Worm (Caenorhabditis elegans): ENCODE results near the gene T11F8.5.
"Not testable (repeated sequence)": the region's sequence is repeated elsewhere in the genome, so short reads cannot be mapped to it uniquely, and the experiment has no call there.

Gene T11F8.5

ce11 chrIV:5482723-5483122, at the start of gene T11F8.5:
Gene T11F8.5, plus strand, starts transcription at chrIV:5483023.
- TF ChIP-seq tab-1 (GFP tag; IDR thresholded peaks at IDR 0.05), result no peak
- TF ChIP-seq ztf-29 (GFP tag; IDR thresholded peaks at IDR 0.05), result no peak
- TF ChIP-seq T22C8.4 (GFP tag; IDR thresholded peaks at IDR 0.05), result no peak
- TF ChIP-seq cog-1 (tag; optimal IDR thresholded peaks at IDR 0.05), result no peak
- TF ChIP-seq ref-1 (GFP tag; conservative IDR thresholded peaks at IDR 0.05), result no peak
- TF ChIP-seq med-1 (GFP tag; optimal IDR thresholded peaks at IDR 0.05; ENCODE audit: insufficient read depth), result no peak
- TF ChIP-seq flt-1 (GFP tag; IDR thresholded peaks at IDR 0.05), result no peak
- TF ChIP-seq ztf-23 (GFP tag; IDR thresholded peaks at IDR 0.05), result no peak
- no peak for TF ChIP-seq klf-2 (GFP tag; conservative IDR thresholded peaks at IDR 0.05)

DNA sequence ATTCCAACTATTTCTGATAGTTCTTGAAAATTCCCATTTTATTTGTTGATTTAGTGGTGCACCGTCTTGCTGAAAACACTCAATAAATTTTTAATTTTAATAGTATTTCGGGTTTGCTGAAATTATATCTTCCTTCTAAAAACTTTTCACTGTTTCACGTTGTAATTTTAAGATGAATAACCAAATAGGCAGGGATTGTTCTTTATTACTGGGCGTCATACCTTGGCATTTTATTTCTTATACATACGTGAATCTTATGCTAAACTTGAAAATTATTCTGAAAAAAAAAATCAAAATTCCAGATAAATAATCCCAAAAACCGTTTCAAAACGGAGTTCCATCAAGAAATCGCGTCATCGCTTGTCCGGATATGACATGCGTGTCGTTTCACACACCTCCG, 44.1 kb upstream of the T11F8.5 start, which contains the start of gene mgl-3:
Gene mgl-3 (plus strand): TSS at position 301 of the 400 bp plus-strand sequence.
- TF ChIP-seq tab-1 (GFP tag; IDR thresholded peaks at IDR 0.05) (no peak), cog-1 (tag; optimal IDR thresholded peaks at IDR 0.05) (no peak), med-1 (GFP tag; optimal IDR thresholded peaks at IDR 0.05; ENCODE audit: insufficient read depth) (no peak), T22C8.4 (GFP tag; IDR thresholded peaks at IDR 0.05) (no peak), klf-2 (GFP tag; conservative IDR thresholded peaks at IDR 0.05) (no peak), ztf-23 (GFP tag; IDR thresholded peaks at IDR 0.05) (no peak), ztf-29 (GFP tag; IDR thresholded peaks at IDR 0.05) (no peak), ref-1 (GFP tag; conservative IDR thresholded peaks at IDR 0.05) (no peak)

- TF ChIP-seq ref-1 (GFP tag; conservative IDR thresholded peaks at IDR 0.05), result no peak
- no peak for TF ChIP-seq ztf-23 (GFP tag; IDR thresholded peaks at IDR 0.05)
- TF ChIP-seq klf-2 (GFP tag; conservative IDR thresholded peaks at IDR 0.05), result no peak
- no peak for TF ChIP-seq med-1 (GFP tag; optimal IDR thresholded peaks at IDR 0.05; ENCODE audit: insufficient read depth)
- TF ChIP-seq ztf-29 (GFP tag; IDR thresholded peaks at IDR 0.05), result no peak
- no peak for TF ChIP-seq flt-1 (GFP tag; IDR thresholded peaks at IDR 0.05)
- no peak for TF ChIP-seq cog-1 (tag; optimal IDR thresholded peaks at IDR 0.05)
- no peak for TF ChIP-seq T22C8.4 (GFP tag; IDR thresholded peaks at IDR 0.05)
- TF ChIP-seq tab-1 (GFP tag; IDR thresholded peaks at IDR 0.05), result no peak
Observed at ce11 chrIV:5452667-5453066, 30.2 kb upstream of the T11F8.5 start, which contains the start of gene Y4C6A.4. Gene Y4C6A.4, plus strand, starts transcription at chrIV:5452967.

DNA sequence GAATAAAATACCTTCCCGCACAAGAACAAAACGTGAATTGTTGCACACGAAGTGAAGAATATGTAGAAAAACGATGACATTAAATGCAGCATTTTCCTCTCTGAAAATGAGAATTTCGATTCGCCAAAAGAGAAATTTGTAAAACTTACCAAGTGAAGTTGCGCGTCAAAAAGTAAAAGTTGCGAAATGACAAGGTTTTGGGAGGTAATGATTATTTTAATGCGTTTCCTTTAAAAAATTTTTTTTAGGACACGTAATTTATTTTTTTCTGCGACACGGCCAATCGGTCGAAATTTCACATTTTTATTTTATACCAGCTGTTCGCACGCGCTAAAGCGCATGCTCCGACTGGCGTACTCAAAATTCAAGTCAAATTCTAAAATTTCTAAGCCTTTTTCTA, 26.8 kb upstream of the T11F8.5 start, which contains the start of gene Y4C6A.3:
Gene Y4C6A.3 (minus strand): TSS at position 101 of the 400 bp plus-strand sequence.
- TF ChIP-seq tab-1 (GFP tag; IDR thresholded peaks at IDR 0.05); med-1 (GFP tag; optimal IDR thresholded peaks at IDR 0.05; ENCODE audit: insufficient read depth); klf-2 (GFP tag; conservative IDR thresholded peaks at IDR 0.05): not testable (repeated sequence)

DNA sequence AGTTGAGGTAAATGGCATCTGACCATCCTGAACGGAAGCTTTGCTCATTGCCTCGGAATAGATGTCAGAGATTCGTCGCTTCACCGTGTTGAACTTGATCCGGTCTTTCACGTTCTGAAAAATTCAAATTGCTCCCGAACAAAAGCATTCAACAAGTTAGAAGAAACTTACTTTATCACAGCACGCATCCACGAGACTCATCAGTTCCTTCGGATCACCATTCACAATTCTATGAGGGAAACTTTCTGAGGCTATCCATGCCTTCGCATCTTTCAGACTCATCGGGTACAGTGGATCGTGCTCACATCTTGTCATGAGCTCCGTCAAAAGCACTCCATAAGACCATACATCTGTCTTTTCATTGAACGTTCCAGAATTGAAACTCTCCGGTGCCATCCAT, 20.0 kb upstream of the T11F8.5 start:
- TF ChIP-seq med-1 (GFP tag; optimal IDR thresholded peaks at IDR 0.05; ENCODE audit: insufficient read depth) (no peak), flt-1 (GFP tag; IDR thresholded peaks at IDR 0.05) (no peak), klf-2 (GFP tag; conservative IDR thresholded peaks at IDR 0.05) (no peak), cog-1 (tag; optimal IDR thresholded peaks at IDR 0.05) (no peak), ref-1 (GFP tag; conservative IDR thresholded peaks at IDR 0.05) (no peak), T22C8.4 (GFP tag; IDR thresholded peaks at IDR 0.05) (no peak), tab-1 (GFP tag; IDR thresholded peaks at IDR 0.05) (no peak), ztf-23 (GFP tag; IDR thresholded peaks at IDR 0.05) (no peak), ztf-29 (GFP tag; IDR thresholded peaks at IDR 0.05) (no peak)

ce11 chrIV:5464403-5464802, 18.4 kb upstream of the T11F8.5 start, which contains the start of gene Y52D5A.2:
Gene Y52D5A.2, minus strand, starts transcription at chrIV:5464503.
- not testable (repeated sequence) for TF ChIP-seq ref-1 (GFP tag; conservative IDR thresholded peaks at IDR 0.05); cog-1 (tag; optimal IDR thresholded peaks at IDR 0.05); med-1 (GFP tag; optimal IDR thresholded peaks at IDR 0.05; ENCODE audit: insufficient read depth)

ce11 chrIV:5469739-5470138, 13.1 kb upstream of the T11F8.5 start, which contains the start of gene rme-2:
Gene rme-2, plus strand, starts transcription at chrIV:5470026.
- TF ChIP-seq T22C8.4 (GFP tag; IDR thresholded peaks at IDR 0.05) (no peak), tab-1 (GFP tag; IDR thresholded peaks at IDR 0.05) (no peak), ztf-23 (GFP tag; IDR thresholded peaks at IDR 0.05) (no peak), ref-1 (GFP tag; conservative IDR thresholded peaks at IDR 0.05) (no peak), med-1 (GFP tag; optimal IDR thresholded peaks at IDR 0.05; ENCODE audit: insufficient read depth) (no peak), cog-1 (tag; optimal IDR thresholded peaks at IDR 0.05) (no peak)

DNA sequence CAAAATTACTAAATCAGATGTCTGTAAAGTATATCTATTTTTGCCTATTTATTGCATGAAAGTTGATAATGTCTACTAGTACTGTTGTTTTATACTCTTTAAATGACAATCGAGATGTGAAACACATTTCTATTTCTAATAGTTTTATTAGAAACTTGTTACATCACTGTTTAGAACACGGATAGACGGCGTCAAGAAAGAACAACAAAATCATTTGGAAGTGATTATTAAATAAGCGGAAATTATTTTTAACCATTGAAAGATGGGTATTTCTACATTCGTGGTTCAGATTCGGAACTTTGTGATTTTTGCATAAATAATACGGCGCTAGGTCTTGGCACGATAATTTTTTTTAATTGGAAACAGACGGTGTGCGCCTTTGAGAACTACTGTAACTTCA, 9.7 kb upstream of the T11F8.5 start:
- TF ChIP-seq med-1 (GFP tag; optimal IDR thresholded peaks at IDR 0.05; ENCODE audit: insufficient read depth), result no peak
- no peak for TF ChIP-seq ztf-23 (GFP tag; IDR thresholded peaks at IDR 0.05)
- no peak for TF ChIP-seq ztf-29 (GFP tag; IDR thresholded peaks at IDR 0.05)
- no peak for TF ChIP-seq T22C8.4 (GFP tag; IDR thresholded peaks at IDR 0.05)
- TF ChIP-seq flt-1 (GFP tag; IDR thresholded peaks at IDR 0.05), result no peak
- TF ChIP-seq ref-1 (GFP tag; conservative IDR thresholded peaks at IDR 0.05), result no peak
- no peak for TF ChIP-seq cog-1 (tag; optimal IDR thresholded peaks at IDR 0.05)
- TF ChIP-seq tab-1 (GFP tag; IDR thresholded peaks at IDR 0.05), result no peak
- TF ChIP-seq klf-2 (GFP tag; conservative IDR thresholded peaks at IDR 0.05), result no peak

ce11 chrIV:5476468-5476867, 6.4 kb upstream of the T11F8.5 start, which contains the start of gene T11F8.4:
Gene T11F8.4, minus strand, starts transcription at chrIV:5476568.
- TF ChIP-seq klf-2 (GFP tag; conservative IDR thresholded peaks at IDR 0.05), result no peak
- no peak for TF ChIP-seq tab-1 (GFP tag; IDR thresholded peaks at IDR 0.05)
- no peak for TF ChIP-seq flt-1 (GFP tag; IDR thresholded peaks at IDR 0.05)
- TF ChIP-seq T22C8.4 (GFP tag; IDR thresholded peaks at IDR 0.05), result no peak
- TF ChIP-seq ztf-23 (GFP tag; IDR thresholded peaks at IDR 0.05), result no peak
- no peak for TF ChIP-seq ztf-29 (GFP tag; IDR thresholded peaks at IDR 0.05)
- TF ChIP-seq cog-1 (tag; optimal IDR thresholded peaks at IDR 0.05), result no peak
- no peak for TF ChIP-seq med-1 (GFP tag; optimal IDR thresholded peaks at IDR 0.05; ENCODE audit: insufficient read depth)
- TF ChIP-seq ref-1 (GFP tag; conservative IDR thresholded peaks at IDR 0.05), result no peak

DNA sequence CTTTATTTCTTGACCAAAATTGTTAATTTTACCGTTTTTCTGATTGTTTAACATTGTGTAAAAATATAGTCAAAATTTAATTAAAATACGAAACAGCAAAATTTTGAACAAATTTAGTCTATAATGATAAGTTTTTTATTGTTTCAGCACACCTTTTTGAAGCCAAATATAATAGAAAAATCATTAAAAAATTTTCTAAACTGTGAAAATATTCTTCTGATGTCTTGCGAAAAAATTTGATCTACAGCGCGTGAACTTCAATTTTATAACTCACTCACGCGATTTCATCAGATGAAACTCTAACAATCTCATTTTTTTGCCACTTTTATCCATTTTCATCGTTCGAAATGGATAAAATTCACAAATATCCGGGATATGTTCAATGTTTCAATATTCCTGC, 3.5 kb upstream of the T11F8.5 start, which contains the start of gene T11F8.1:
Gene T11F8.1 (plus strand): TSS at position 301 of the 400 bp plus-strand sequence.
- no peak for TF ChIP-seq med-1 (GFP tag; optimal IDR thresholded peaks at IDR 0.05; ENCODE audit: insufficient read depth)
- TF ChIP-seq cog-1 (tag; optimal IDR thresholded peaks at IDR 0.05), result no peak
- TF ChIP-seq ztf-29 (GFP tag; IDR thresholded peaks at IDR 0.05), result no peak
- no peak for TF ChIP-seq flt-1 (GFP tag; IDR thresholded peaks at IDR 0.05)
- TF ChIP-seq tab-1 (GFP tag; IDR thresholded peaks at IDR 0.05), result no peak
- no peak for TF ChIP-seq ztf-23 (GFP tag; IDR thresholded peaks at IDR 0.05)
- TF ChIP-seq ref-1 (GFP tag; conservative IDR thresholded peaks at IDR 0.05), result no peak
- TF ChIP-seq T22C8.4 (GFP tag; IDR thresholded peaks at IDR 0.05), result no peak
- TF ChIP-seq klf-2 (GFP tag; conservative IDR thresholded peaks at IDR 0.05), result no peak

Measured in whole organism, midembryonic.